Worm (Caenorhabditis elegans) whole organism, L3 larva: ENCODE results near the gene R12C12.9.

ENCODE experiments used
- R02D3.7 ChIP-seq: fragments of 150-350 bp; optimal IDR thresholded peaks from 2 replicates; lab custom pipeline; 2014; ENCODE audit warnings: missing biosample characterization, missing genetic modification characterization
- ceh-28 ChIP-seq: fragments of 150-350 bp; optimal IDR thresholded peaks from 2 replicates; lab custom pipeline; 2014; ENCODE audit warnings: missing biosample characterization, missing genetic modification reagents, missing genetic modification characterization
- ceh-82 ChIP-seq: fragments of 150-350 bp; optimal IDR thresholded peaks from 2 replicates; lab custom pipeline; 2014; ENCODE audit warnings: missing biosample characterization, missing genetic modification characterization
- ceh-9 ChIP-seq: sonication (generic microtip); optimal IDR thresholded peaks from 2 replicates; lab custom pipeline; 2018; ENCODE audit warnings: missing biosample characterization, missing genetic modification characterization
- daf-12 ChIP-seq: fragments of 150-350 bp; optimal IDR thresholded peaks from 2 replicates; lab custom pipeline; 2014; ENCODE audit warnings: missing biosample characterization, missing genetic modification reagents, missing genetic modification characterization
- egl-27 ChIP-seq: sonication (generic microtip); optimal IDR thresholded peaks from 4 replicates; lab custom pipeline; 2017; ENCODE audit warnings: missing biosample characterization, missing genetic modification reagents, missing genetic modification characterization
- egl-5 ChIP-seq: fragments of 150-350 bp; optimal IDR thresholded peaks from 2 replicates; lab custom pipeline; 2017; ENCODE audit warnings: missing biosample characterization, missing genetic modification reagents, missing genetic modification characterization, inconsistent platforms
- elt-1 ChIP-seq: fragments of 150-350 bp; optimal IDR thresholded peaks from 2 replicates; lab custom pipeline; 2014; ENCODE audit warnings: missing biosample characterization, missing genetic modification characterization
- elt-2 ChIP-seq: sonication (generic microtip); optimal IDR thresholded peaks from 2 replicates; lab custom pipeline; 2016; ENCODE audit warnings: missing genetic modification reagents, mild to moderate bottlenecking, missing genetic modification characterization, missing compliant biosample characterization
- elt-3 ChIP-seq, 3 experiments: fragments of 150-350 bp in 1 of 3; sonication (generic microtip) in 2 of 3; optimal IDR thresholded peaks; 2 replicates in 2 of 3; 4 replicates in 1 of 3; lab custom pipeline; 2014 to 2017; ENCODE audit warnings: missing biosample characterization in 3 of 3, missing genetic modification characterization in 3 of 3
- eor-1 ChIP-seq, 2 experiments: fragments of 150-350 bp; optimal IDR thresholded peaks; 2 replicates each; lab custom pipeline; 2014 to 2018; ENCODE audit warnings: missing biosample characterization in 2 of 2, missing genetic modification characterization in 2 of 2
- fkh-10 ChIP-seq: sonication (generic microtip); optimal IDR thresholded peaks from 2 replicates; lab custom pipeline; 2017; ENCODE audit warnings: missing biosample characterization, missing genetic modification reagents, missing genetic modification characterization
- fkh-2 ChIP-seq: fragments of 150-350 bp; optimal IDR thresholded peaks from 2 replicates; lab custom pipeline; 2014; ENCODE audit warnings: missing biosample characterization, missing genetic modification reagents, missing genetic modification characterization
- fos-1 ChIP-seq: fragments of 150-350 bp; optimal IDR thresholded peaks from 2 replicates; lab custom pipeline; 2014; ENCODE audit warnings: missing biosample characterization, missing genetic modification characterization
- jun-1 ChIP-seq: fragments of 150-350 bp; optimal IDR thresholded peaks from 2 replicates; lab custom pipeline; 2014; ENCODE audit warnings: missing biosample characterization, missing genetic modification reagents, missing genetic modification characterization
- lin-15B ChIP-seq: fragments of 150-350 bp; optimal IDR thresholded peaks from 2 replicates; lab custom pipeline; 2014; ENCODE audit warnings: missing biosample characterization, missing genetic modification characterization
- lin-39 ChIP-seq: fragments of 150-350 bp; optimal IDR thresholded peaks from 2 replicates; lab custom pipeline; 2018; ENCODE audit warnings: missing biosample characterization, missing genetic modification reagents, missing genetic modification characterization
- lsy-12 ChIP-seq: sonication (generic microtip); optimal IDR thresholded peaks from 2 replicates; lab custom pipeline; 2016; ENCODE audit warnings: mild to moderate bottlenecking, missing genetic modification characterization, missing compliant biosample characterization
- mdl-1 ChIP-seq: fragments of 150-350 bp; optimal IDR thresholded peaks from 2 replicates; lab custom pipeline; 2014; ENCODE audit warnings: missing biosample characterization, missing genetic modification characterization
- nhr-12 ChIP-seq: fragments of 150-350 bp; optimal IDR thresholded peaks from 2 replicates; lab custom pipeline; 2014; ENCODE audit warnings: missing biosample characterization, missing genetic modification characterization
- nhr-28 ChIP-seq: fragments of 150-350 bp; optimal IDR thresholded peaks from 2 replicates; lab custom pipeline; 2014; ENCODE audit warnings: missing biosample characterization, missing genetic modification characterization
- nhr-43 ChIP-seq: sonication (generic microtip); optimal IDR thresholded peaks from 2 replicates; lab custom pipeline; 2016; ENCODE audit warnings: mild to moderate bottlenecking, missing genetic modification characterization, missing compliant biosample characterization; ENCODE audit not compliant: poor library complexity, severe bottlenecking
- nhr-67 ChIP-seq: fragments of 150-350 bp; optimal IDR thresholded peaks from 2 replicates; lab custom pipeline; 2014; ENCODE audit warnings: missing biosample characterization, missing genetic modification characterization
- pha-4 ChIP-seq: fragments of 150-350 bp; optimal IDR thresholded peaks from 2 replicates; lab custom pipeline; 2014; ENCODE audit warnings: missing biosample characterization, missing genetic modification reagents, missing genetic modification characterization
- pqm-1 ChIP-seq: fragments of 150-350 bp; optimal IDR thresholded peaks from 2 replicates; lab custom pipeline; 2017; ENCODE audit warnings: missing biosample characterization, missing genetic modification characterization, inconsistent platforms
- skn-1 ChIP-seq: fragments of 150-350 bp; optimal IDR thresholded peaks from 2 replicates; lab custom pipeline; 2014; ENCODE audit warnings: missing biosample characterization, missing genetic modification characterization
- snpc-4 ChIP-seq: fragments of 150-350 bp; optimal IDR thresholded peaks from 2 replicates; lab custom pipeline; 2014; ENCODE audit warnings: missing biosample characterization, missing genetic modification characterization

The R12C12.9 gene

ce11 chrII:5988224-5988623 is 36.6 kb downstream of the R12C12.9 start, which contains the start of gene ins-2:
ins-2 (plus strand) TSS chrII:5988524.
- no peak for TF ChIP-seq fkh-2 (tag; lab: Kevin White, UChicago)
- no peak for TF ChIP-seq daf-12 (tag; lab: Kevin White, UChicago)
- TF ChIP-seq egl-27: no peak
- no peak for TF ChIP-seq pqm-1 (tag; lab: Kevin White, UChicago)
- TF ChIP-seq eor-1 (tag; optimal IDR thresholded peaks at IDR 0.05; lab: Kevin White, UChicago): no peak
- TF ChIP-seq egl-5 (tag; lab: Kevin White, UChicago): no peak
- no peak for TF ChIP-seq skn-1 (tag; lab: Kevin White, UChicago)
- no peak for TF ChIP-seq fkh-10 (GFP tag; lab: Kevin White, UChicago)
- no peak for TF ChIP-seq nhr-43 (tag; lab: Kevin White, UChicago)
- no peak for TF ChIP-seq pha-4
- TF ChIP-seq mdl-1: no peak
- no peak for TF ChIP-seq nhr-28
- TF ChIP-seq nhr-67 (tag; lab: Kevin White, UChicago): no peak
- TF ChIP-seq lin-15B (tag; lab: Kevin White, UChicago): no peak
- no peak for TF ChIP-seq R02D3.7 (tag; lab: Kevin White, UChicago)
- TF ChIP-seq fos-1 (tag; lab: Kevin White, UChicago): no peak
- TF ChIP-seq ceh-9: no peak
- TF ChIP-seq, all 47 proteins: peak for 0

- TF ChIP-seq elt-2 (no peak), elt-1 (tag; lab: Kevin White, UChicago) (no peak), jun-1 (tag; lab: Kevin White, UChicago) (no peak), snpc-4 (no peak), lsy-12 (tag; lab: Kevin White, UChicago) (no peak), elt-3 (tag; optimal IDR thresholded peaks at IDR 0.05; lab: Kevin White, UChicago) (no peak), nhr-12 (tag; lab: Kevin White, UChicago) (no peak), lin-39 (no peak), nhr-28 (no peak), daf-12 (tag; lab: Kevin White, UChicago) (no peak), ceh-82 (tag; lab: Kevin White, UChicago) (no peak), ceh-28 (no peak)
These were observed 49.9 kb downstream of the R12C12.9 start, which contains the start of gene B0034.5 for ce11 chrII:5974878-5975277. B0034.5 (minus strand) TSS chrII:5974978.
